Worm (Caenorhabditis elegans) whole organism, mixed stage, embryonic: Measurements from ENCODE around the gene sfa-1.
A peak's percentile ranks its signal among the peaks of the same experiment; 100 is the strongest.

Source experiments
- M03D4.4 ChIP-seq: sonication (generic microtip); optimal IDR thresholded peaks from 2 replicates; lab custom pipeline; 2017; ENCODE audit warnings: mild to moderate bottlenecking, missing genetic modification characterization, missing compliant biosample characterization
- bed-3 ChIP-seq: fragments of 200-800 bp; sonication (Bioruptor generic); optimal IDR thresholded peaks from 3 replicates; lab custom pipeline; 2018; ENCODE audit warnings: mild to moderate bottlenecking, missing genetic modification characterization, moderate library complexity, missing compliant biosample characterization
- blmp-1 ChIP-seq: fragments of 150-350 bp; optimal IDR thresholded peaks from 2 replicates; lab custom pipeline; 2014; ENCODE audit warnings: missing biosample characterization, missing genetic modification characterization
- ceh-39 ChIP-seq: fragments of 150-350 bp; optimal IDR thresholded peaks from 2 replicates; lab custom pipeline; 2014; ENCODE audit warnings: missing biosample characterization, missing genetic modification characterization
- ceh-83 ChIP-seq: fragments of 200-800 bp; sonication (Bioruptor generic); optimal IDR thresholded peaks from 2 replicates; lab custom pipeline; 2018; ENCODE audit warnings: mild to moderate bottlenecking, missing genetic modification characterization, missing compliant biosample characterization
- ces-1 ChIP-seq: fragments of 150-350 bp; optimal IDR thresholded peaks from 2 replicates; lab custom pipeline; 2014; ENCODE audit warnings: missing biosample characterization, missing genetic modification reagents, missing genetic modification characterization
- cnd-1 ChIP-seq: fragments of 200-800 bp; sonication (Bioruptor generic); optimal IDR thresholded peaks from 2 replicates; lab custom pipeline; 2018; ENCODE audit warnings: mild to moderate bottlenecking, missing genetic modification characterization, missing compliant biosample characterization
- drap-1 ChIP-seq: fragments of 200-800 bp; sonication (Bioruptor generic); optimal IDR thresholded peaks from 3 replicates; lab custom pipeline; 2018; ENCODE audit warnings: mild to moderate bottlenecking, missing genetic modification characterization, missing compliant biosample characterization
- elt-1 ChIP-seq: sonication (generic microtip); optimal IDR thresholded peaks from 2 replicates; lab custom pipeline; 2017; ENCODE audit warnings: missing genetic modification characterization, mild to moderate bottlenecking, missing compliant biosample characterization, antibody characterized with exemption, moderate library complexity, borderline replicate concordance; ENCODE audit not compliant: insufficient read depth
- ham-2 ChIP-seq: fragments of 200-800 bp; sonication (Bioruptor generic); optimal IDR thresholded peaks from 2 replicates; lab custom pipeline; 2018; ENCODE audit warnings: mild to moderate bottlenecking, missing genetic modification characterization, missing compliant biosample characterization
- hlh-1 ChIP-seq: fragments of 150-350 bp; optimal IDR thresholded peaks from 2 replicates; lab custom pipeline; 2014; ENCODE audit warnings: missing biosample characterization, missing genetic modification reagents, missing genetic modification characterization
- lin-13 ChIP-seq: fragments of 150-350 bp; optimal IDR thresholded peaks from 2 replicates; lab custom pipeline; 2014; ENCODE audit warnings: missing biosample characterization, missing genetic modification characterization
- lin-32 ChIP-seq: fragments of 200-800 bp; sonication (Bioruptor generic); optimal IDR thresholded peaks from 2 replicates; lab custom pipeline; 2018; ENCODE audit warnings: mild to moderate bottlenecking, missing genetic modification characterization, missing compliant biosample characterization
- mep-1 ChIP-seq: fragments of 150-350 bp; optimal IDR thresholded peaks from 2 replicates; lab custom pipeline; 2017; ENCODE audit warnings: missing biosample characterization, missing genetic modification reagents, missing genetic modification characterization, inconsistent platforms
- mls-2 ChIP-seq: sonication (generic microtip); optimal IDR thresholded peaks from 2 replicates; lab custom pipeline; 2016; ENCODE audit warnings: mild to moderate bottlenecking, missing genetic modification characterization, moderate library complexity, missing compliant biosample characterization
- nhr-12 ChIP-seq: fragments of 150-350 bp; optimal IDR thresholded peaks from 2 replicates; lab custom pipeline; 2014; ENCODE audit warnings: missing biosample characterization, missing genetic modification characterization
- nhr-2 ChIP-seq: fragments of 150-350 bp; optimal IDR thresholded peaks from 2 replicates; lab custom pipeline; 2014; ENCODE audit warnings: missing biosample characterization, missing genetic modification characterization
- nhr-28 ChIP-seq: fragments of 150-350 bp; optimal IDR thresholded peaks from 2 replicates; lab custom pipeline; 2014; ENCODE audit warnings: missing biosample characterization, missing genetic modification characterization
- sem-2 ChIP-seq: fragments of 200-800 bp; sonication (Bioruptor generic); optimal IDR thresholded peaks from 2 replicates; lab custom pipeline; 2018; ENCODE audit warnings: mild to moderate bottlenecking, missing genetic modification characterization, missing compliant biosample characterization
- snpc-4 ChIP-seq: fragments of 150-350 bp; optimal IDR thresholded peaks from 2 replicates; lab custom pipeline; 2014; ENCODE audit warnings: missing biosample characterization, missing genetic modification characterization
- sptf-1 ChIP-seq: sonication (generic microtip); optimal IDR thresholded peaks from 2 replicates; lab custom pipeline; 2017; ENCODE audit warnings: mild to moderate bottlenecking, missing genetic modification characterization, moderate library complexity, missing compliant biosample characterization
- tbx-8 ChIP-seq: fragments of 200-800 bp; sonication (Bioruptor generic); optimal IDR thresholded peaks from 2 replicates; lab custom pipeline; 2018; ENCODE audit warnings: mild to moderate bottlenecking, missing genetic modification characterization, moderate library complexity, missing compliant biosample characterization
- unc-120 ChIP-seq: sonication (generic microtip); optimal IDR thresholded peaks from 2 replicates; lab custom pipeline; 2017; ENCODE audit warnings: missing genetic modification characterization, missing compliant biosample characterization; ENCODE audit not compliant: poor library complexity, severe bottlenecking
- unc-39 ChIP-seq: fragments of 150-350 bp; optimal IDR thresholded peaks from 2 replicates; lab custom pipeline; 2014; ENCODE audit warnings: missing biosample characterization, missing genetic modification characterization
- unc-62 ChIP-seq: fragments of 150-350 bp; optimal IDR thresholded peaks from 2 replicates; lab custom pipeline; 2014; ENCODE audit warnings: missing biosample characterization, missing genetic modification reagents, missing genetic modification characterization
- ztf-11 ChIP-seq: fragments of 150-350 bp; optimal IDR thresholded peaks from 2 replicates; lab custom pipeline; 2014; ENCODE audit warnings: missing biosample characterization, missing genetic modification characterization

sfa-1 gene

ce11 chrIV:17104157-17104872, 6.5 kb downstream of the sfa-1 start:
- no peak for TF ChIP-seq mep-1 (tag; lab: Kevin White, UChicago)
- TF ChIP-seq, all 35 proteins: peak for 0

ce11 chrIV:17103615-17104014, 7.2 kb downstream of the sfa-1 start, which contains the start of gene Y116A8C.30:
Gene Y116A8C.30, minus strand, starts transcription at chrIV:17103715.
- TF ChIP-seq nhr-2 (peak; percentile 22), tbx-8 (GFP tag; lab: Kevin White, UChicago) (no peak), elt-1 (tag; lab: Kevin White, UChicago) (no peak), hlh-1 (tag; lab: Kevin White, UChicago) (no peak), unc-62 (GFP tag; lab: Kevin White, UChicago) (no peak), mls-2 (no peak), nhr-12 (tag; lab: Kevin White, UChicago) (no peak), nhr-28 (tag; lab: Kevin White, UChicago) (no peak)

ce11 chrIV:17103116-17103515, 7.7 kb downstream of the sfa-1 start:
- TF ChIP-seq M03D4.4 (tag; lab: Kevin White, UChicago) (no peak), unc-39 (tag; lab: Kevin White, UChicago) (no peak), ztf-11 (tag; lab: Kevin White, UChicago) (no peak), sem-2 (GFP tag; lab: Kevin White, UChicago) (no peak), blmp-1 (no peak), ceh-39 (tag; lab: Kevin White, UChicago) (no peak), ham-2 (no peak)

- no peak for TF ChIP-seq drap-1 (GFP tag; lab: Kevin White, UChicago)
- TF ChIP-seq elt-1 (tag; lab: Kevin White, UChicago): no peak
- no peak for TF ChIP-seq nhr-28 (tag; lab: Kevin White, UChicago)
- TF ChIP-seq sem-2 (GFP tag; lab: Kevin White, UChicago): no peak
- no peak for TF ChIP-seq unc-62 (GFP tag; lab: Kevin White, UChicago)
- TF ChIP-seq unc-39 (tag; lab: Kevin White, UChicago): no peak
- no peak for TF ChIP-seq ztf-11 (tag; lab: Kevin White, UChicago)
- TF ChIP-seq snpc-4 (tag; lab: Kevin White, UChicago): no peak
- no peak for TF ChIP-seq ceh-39 (tag; lab: Kevin White, UChicago)
Observed at ce11 chrIV:17100628-17101338, 10.0 kb downstream of the sfa-1 start.

- TF ChIP-seq mep-1 (tag; lab: Kevin White, UChicago): no peak
- no peak for TF ChIP-seq bed-3 (GFP tag; lab: Kevin White, UChicago)
- no peak for TF ChIP-seq ham-2
- no peak for TF ChIP-seq unc-39 (tag; lab: Kevin White, UChicago)
- TF ChIP-seq nhr-12 (tag; lab: Kevin White, UChicago): no peak
- no peak for TF ChIP-seq mls-2
- TF ChIP-seq ceh-83: no peak
Observed at ce11 chrIV:17100148-17100547, 10.6 kb downstream of the sfa-1 start, which contains the start of gene bca-2. Gene bca-2, minus strand, starts transcription at chrIV:17100248.

ce11 chrIV:17099113-17099512, 11.7 kb downstream of the sfa-1 start:
- TF ChIP-seq ces-1 (GFP tag; lab: Kevin White, UChicago): no peak
- peak; percentile 30 for TF ChIP-seq cnd-1
- TF ChIP-seq lin-32 (GFP tag; lab: Kevin White, UChicago): no peak
- no peak for TF ChIP-seq ham-2
- no peak for TF ChIP-seq unc-120 (tag; lab: Kevin White, UChicago)
- no peak for TF ChIP-seq elt-1 (tag; lab: Kevin White, UChicago)
- TF ChIP-seq lin-13 (tag; lab: Kevin White, UChicago): no peak
- peak; percentile 18 for TF ChIP-seq sptf-1
